Fruit fly (Drosophila melanogaster) whole organism, adult: ENCODE results near the gene CG12010.

Experiments used
- CG11617 ChIP-seq: fragments of 200-800 bp; sonication (Bioruptor generic); optimal IDR thresholded peaks from 2 replicates; lab custom pipeline; 2017; ENCODE audit warnings: mild to moderate bottlenecking, missing biosample characterization, missing genetic modification reagents, missing genetic modification characterization
- CG12768 ChIP-seq: fragments of 200-800 bp; sonication (Bioruptor generic); optimal IDR thresholded peaks from 2 replicates; lab custom pipeline; 2017; ENCODE audit warnings: missing biosample characterization, missing genetic modification characterization, mild to moderate bottlenecking, moderate library complexity, missing genetic modification reagents
- CG14711 ChIP-seq: fragments of 200-800 bp; sonication (Bioruptor generic); optimal IDR thresholded peaks from 2 replicates; lab custom pipeline; 2018; ENCODE audit warnings: missing biosample characterization, mild to moderate bottlenecking, missing genetic modification characterization, moderate library complexity
- CG1620 ChIP-seq: fragments of 200-800 bp; sonication (Bioruptor generic); optimal IDR thresholded peaks from 2 replicates; lab custom pipeline; 2016; ENCODE audit warnings: missing biosample characterization, missing genetic modification characterization
- CG33017 ChIP-seq: fragments of 200-800 bp; sonication (Bioruptor generic); optimal IDR thresholded peaks from 2 replicates; lab custom pipeline; 2018; ENCODE audit warnings: missing biosample characterization, mild to moderate bottlenecking, missing genetic modification characterization, moderate library complexity
- CG5204 ChIP-seq: fragments of 200-800 bp; sonication (Bioruptor generic); optimal IDR thresholded peaks from 2 replicates; lab custom pipeline; 2016; ENCODE audit warnings: missing biosample characterization, missing genetic modification characterization
- CG7045 ChIP-seq: fragments of 200-800 bp; sonication (Bioruptor generic); optimal IDR thresholded peaks from 2 replicates; lab custom pipeline; 2017; ENCODE audit warnings: missing biosample characterization, mild to moderate bottlenecking, missing genetic modification characterization
- CG7101 ChIP-seq: fragments of 200-800 bp; sonication (Bioruptor generic); optimal IDR thresholded peaks from 2 replicates; lab custom pipeline; 2018; ENCODE audit warnings: missing biosample characterization, mild to moderate bottlenecking, missing genetic modification characterization, moderate library complexity
- Clk ChIP-seq: fragments of 200-800 bp; sonication (Bioruptor generic); optimal IDR thresholded peaks from 2 replicates; lab custom pipeline; 2017; ENCODE audit warnings: missing biosample characterization, missing genetic modification characterization
- Crg-1 ChIP-seq: fragments of 200-800 bp; sonication (Bioruptor generic); optimal IDR thresholded peaks from 2 replicates; lab custom pipeline; 2016; ENCODE audit warnings: missing biosample characterization, missing genetic modification characterization
- Hr96 ChIP-seq: fragments of 200-800 bp; sonication (Bioruptor generic); optimal IDR thresholded peaks from 2 replicates; lab custom pipeline; 2016; ENCODE audit warnings: missing biosample characterization, missing genetic modification characterization
- Mnt ChIP-seq: fragments of 200-800 bp; sonication (Bioruptor generic); optimal IDR thresholded peaks from 2 replicates; lab custom pipeline; 2016; ENCODE audit warnings: missing biosample characterization, mild to moderate bottlenecking, missing genetic modification characterization
- bab1 ChIP-seq: fragments of 200-800 bp; sonication (Bioruptor generic); optimal IDR thresholded peaks from 3 replicates; lab custom pipeline; 2019; ENCODE audit warnings: missing biosample characterization, mild to moderate bottlenecking, missing genetic modification characterization, moderate library complexity
- cic ChIP-seq: fragments of 200-800 bp; sonication (Bioruptor generic); optimal IDR thresholded peaks from 2 replicates; lab custom pipeline; 2017; ENCODE audit warnings: missing biosample characterization, mild to moderate bottlenecking, missing genetic modification characterization, moderate library complexity
- cnc ChIP-seq, 2 experiments: fragments of >200 bp; optimal IDR thresholded peaks; 2 replicates each; lab custom pipeline; 2017
- kay ChIP-seq: fragments of 200-800 bp; sonication (Bioruptor generic); peaks from one replicate; lab custom pipeline; 2016; ENCODE audit warnings: missing biosample characterization, missing genetic modification characterization, borderline replicate concordance
- ovo ChIP-seq: fragments of 200-800 bp; sonication (Bioruptor generic); optimal IDR thresholded peaks from 2 replicates; lab custom pipeline; 2016; ENCODE audit warnings: missing biosample characterization, missing genetic modification characterization
- pad ChIP-seq: fragments of 200-800 bp; sonication (Bioruptor generic); optimal IDR thresholded peaks from 3 replicates; lab custom pipeline; 2017; ENCODE audit warnings: missing biosample characterization, missing genetic modification characterization, mild to moderate bottlenecking, moderate library complexity, missing genetic modification reagents
- tj ChIP-seq: fragments of 200-800 bp; sonication (Bioruptor generic); optimal IDR thresholded peaks from 3 replicates; lab custom pipeline; 2017; ENCODE audit warnings: missing biosample characterization, mild to moderate bottlenecking, missing genetic modification characterization, moderate library complexity
- toe ChIP-seq: fragments of 200-800 bp; sonication (Bioruptor generic); optimal IDR thresholded peaks from 2 replicates; lab custom pipeline; 2016; ENCODE audit warnings: missing biosample characterization, missing genetic modification characterization

Gene CG12010

dm6 chr3L:3409626-3410301 lies 35.7 kb downstream of the CG12010 start:
- TF ChIP-seq CG7045 (GFP tag; lab: Kevin White, UChicago), result no peak

dm6 chr3L:3410978-3411629 lies 37.0 kb downstream of the CG12010 start:
- TF ChIP-seq CG7045 (GFP tag; lab: Kevin White, UChicago) (no peak), Mnt (GFP tag; lab: Kevin White, UChicago) (no peak), cnc (optimal IDR thresholded peaks at IDR 0.05; lab: Kevin White, UChicago) (no peak), CG7101 (tag; lab: Kevin White, UChicago) (no peak), bab1 (GFP tag; lab: Kevin White, UChicago) (no peak), ovo (GFP tag; lab: Kevin White, UChicago) (no peak), Hr96 (no peak), Crg-1 (GFP tag; lab: Kevin White, UChicago) (no peak), CG12768 (GFP tag; lab: Kevin White, UChicago) (no peak), CG11617 (no peak), cic (no peak), pad (GFP tag; lab: Kevin White, UChicago) (no peak), CG1620 (GFP tag; lab: Kevin White, UChicago) (no peak), Clk (GFP tag; lab: Kevin White, UChicago) (no peak), toe (GFP tag; lab: Kevin White, UChicago) (no peak), tj (GFP tag; lab: Kevin White, UChicago) (no peak), CG33017 (tag; lab: Kevin White, UChicago) (no peak), CG14711 (tag; lab: Kevin White, UChicago) (no peak)

- TF ChIP-seq Mnt (GFP tag; lab: Kevin White, UChicago) (no peak), kay (GFP tag; lab: Kevin White, UChicago) (no peak), Hr96 (no peak), Clk (GFP tag; lab: Kevin White, UChicago) (no peak), CG11617 (no peak), CG33017 (tag; lab: Kevin White, UChicago) (no peak), CG12768 (GFP tag; lab: Kevin White, UChicago) (no peak), toe (GFP tag; lab: Kevin White, UChicago) (no peak), bab1 (GFP tag; lab: Kevin White, UChicago) (no peak)
Measured at dm6 chr3L:3411699-3412098, 37.6 kb downstream of the CG12010 start.

dm6 chr3L:3414796-3415568 lies 40.9 kb downstream of the CG12010 start:
- TF ChIP-seq kay (GFP tag; lab: Kevin White, UChicago) (peak; percentile 59), tj (GFP tag; lab: Kevin White, UChicago) (peak; percentile 57), CG11617 (no peak)

dm6 chr3L:3415633-3416198 lies 41.6 kb downstream of the CG12010 start:
- TF ChIP-seq CG5204 (GFP tag; lab: Kevin White, UChicago), result no peak
- peak; percentile 83 for TF ChIP-seq cic
- TF ChIP-seq kay (GFP tag; lab: Kevin White, UChicago), result peak; percentile 45

- TF ChIP-seq cic, result peak; percentile 93
- peak; percentile 4 for TF ChIP-seq Mnt (GFP tag; lab: Kevin White, UChicago)
- TF ChIP-seq tj (GFP tag; lab: Kevin White, UChicago), result peak; percentile 25
- TF ChIP-seq CG7045 (GFP tag; lab: Kevin White, UChicago), result no peak
Measured at dm6 chr3L:3417120-3417519, 43.0 kb downstream of the CG12010 start.

- TF ChIP-seq kay (GFP tag; lab: Kevin White, UChicago), result peak; percentile 75
- TF ChIP-seq cic, result no peak
- TF ChIP-seq bab1 (GFP tag; lab: Kevin White, UChicago), result peak; percentile 12
- TF ChIP-seq toe (GFP tag; lab: Kevin White, UChicago), result peak; percentile 5
Measured at dm6 chr3L:3417759-3418158, 43.7 kb downstream of the CG12010 start.
